Fruit fly (Drosophila melanogaster): Measurements from ENCODE around the gene tobi.

- TF ChIP-seq CTCF (optimal IDR thresholded peaks at IDR 0.05) = no peak
- no peak for TF ChIP-seq CG8478 (optimal IDR thresholded peaks at IDR 0.05)
These were observed 41.8 kb upstream of the tobi start for dm6 chr3R:25388522-25388921.
